Worm (Caenorhabditis elegans): ENCODE results near the gene ZK402.5.

Gene ZK402.5

DNA sequence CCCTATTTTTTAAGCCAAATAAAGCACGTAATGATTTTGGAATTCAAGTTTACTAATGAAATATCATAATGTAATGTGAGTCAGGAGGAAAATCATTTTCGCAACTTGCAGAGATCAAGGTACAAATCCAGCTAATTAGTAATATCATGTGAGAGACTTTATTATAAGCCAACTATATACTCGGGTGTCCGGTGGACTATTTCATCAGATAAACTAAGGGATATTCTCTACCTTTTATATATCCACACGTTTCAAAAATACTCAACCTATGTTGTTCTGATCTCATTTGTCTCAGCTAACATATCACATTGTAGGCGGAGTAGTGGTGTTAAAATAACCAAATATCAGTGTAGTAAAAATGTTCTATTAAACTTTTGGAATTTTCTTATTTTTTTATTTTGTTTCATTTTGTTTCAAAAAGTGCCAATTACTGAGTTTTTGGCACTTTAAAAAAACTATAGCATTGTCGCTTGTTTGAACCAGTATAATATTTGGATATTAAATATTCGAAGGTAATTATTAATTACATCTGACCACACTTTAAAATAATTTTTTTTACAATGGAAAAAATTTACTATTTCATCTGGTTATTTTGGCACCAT, 11.7 kb downstream of the ZK402.5 start (continued):
- no peak for TF ChIP-seq daf-8 (GFP tag; IDR thresholded peaks at IDR 0.05)
- TF ChIP-seq zag-1 (tag; optimal IDR thresholded peaks at IDR 0.05) = peak; percentile 64
- TF ChIP-seq aha-1 (tag) = peak; percentile 44
- no peak for TF ChIP-seq lin-15B (tag; optimal IDR thresholded peaks at IDR 0.05)
- TF ChIP-seq nhr-48 (tag; optimal IDR thresholded peaks at IDR 0.05) = peak; percentile 93
- TF ChIP-seq fkh-10 (GFP tag; optimal IDR thresholded peaks at IDR 0.05) = peak; percentile 77
- no peak for TF ChIP-seq nhr-41 (GFP tag; IDR thresholded peaks at IDR 0.05)
- TF ChIP-seq F37D6.2 (tag; optimal IDR thresholded peaks at IDR 0.05) = peak; percentile 97
- peak; percentile 92 for TF ChIP-seq spr-3 (GFP tag; optimal IDR thresholded peaks at IDR 0.05)
- TF ChIP-seq hlh-30 (tag; optimal IDR thresholded peaks at IDR 0.05; ENCODE audit: insufficient read depth) = peak; percentile 95
- peak; percentile 98 for TF ChIP-seq T26A8.4 (GFP tag; IDR thresholded peaks at IDR 0.05)
- TF ChIP-seq mes-2 (tag; optimal IDR thresholded peaks at IDR 0.05; ENCODE audit: poor library complexity, severe bottlenecking) = peak; percentile 87
- TF ChIP-seq nhr-25 (tag; optimal IDR thresholded peaks at IDR 0.05; ENCODE audit: borderline replicate concordance, insufficient read depth) = peak; percentile 73
- peak; percentile 90 for TF ChIP-seq vab-7 (GFP tag; IDR thresholded peaks at IDR 0.05)
- TF ChIP-seq arid-1 (GFP tag; conservative IDR thresholded peaks at IDR 0.05) = no peak; the same call in 1 of the 2 replicates
- TF ChIP-seq skn-1 (tag; optimal IDR thresholded peaks at IDR 0.05) = no peak
- peak; percentile 89 for TF ChIP-seq nhr-76 (tag; optimal IDR thresholded peaks at IDR 0.05)
- TF ChIP-seq ceh-62 (tag; optimal IDR thresholded peaks at IDR 0.05) = no peak
- TF ChIP-seq sdz-12 (GFP tag; optimal IDR thresholded peaks at IDR 0.05) = no peak
- TF ChIP-seq nhr-42 (GFP tag; IDR thresholded peaks at IDR 0.05) = peak; percentile 96
- peak; percentile 83 for TF ChIP-seq F10B5.3 (tag; optimal IDR thresholded peaks at IDR 0.05)
- TF ChIP-seq zfp-3 (GFP tag; conservative IDR thresholded peaks at IDR 0.05) = peak; percentile 74
- TF ChIP-seq ces-1 (GFP tag; optimal IDR thresholded peaks at IDR 0.05) = peak; percentile 88
- no peak for TF ChIP-seq egl-27 (tag; optimal IDR thresholded peaks at IDR 0.05)
- TF ChIP-seq F26F4.8 (GFP tag; conservative IDR thresholded peaks at IDR 0.05) = no peak
- peak; percentile 99 for TF ChIP-seq nhr-77 (tag; optimal IDR thresholded peaks at IDR 0.05)
- TF ChIP-seq Y5F2A.4 (GFP tag; optimal IDR thresholded peaks at IDR 0.05) = peak; percentile 61
- peak; percentile 67 for TF ChIP-seq lir-3 (tag; optimal IDR thresholded peaks at IDR 0.05)
- TF ChIP-seq mep-1 (tag; optimal IDR thresholded peaks at IDR 0.05) = peak; percentile 99
- no peak for TF ChIP-seq nhr-111 (GFP tag; optimal IDR thresholded peaks at IDR 0.05)
- TF ChIP-seq nhr-6 (tag; optimal IDR thresholded peaks at IDR 0.05) = peak; percentile 98
- TF ChIP-seq D1046.2 (GFP tag; IDR thresholded peaks at IDR 0.05) = no peak
- TF ChIP-seq madf-9 (GFP tag; conservative IDR thresholded peaks at IDR 0.05) = peak; percentile 86
- TF ChIP-seq Y75B8A.6 (GFP tag; IDR thresholded peaks at IDR 0.05) = no peak
- peak; percentile 90 for TF ChIP-seq ctbp-1 (GFP tag; IDR thresholded peaks at IDR 0.05)
- no peak; the same call in 1 of the 2 replicates for TF ChIP-seq mdt-29 (GFP tag; IDR thresholded peaks at IDR 0.05)
- TF ChIP-seq hlh-11 (tag; optimal IDR thresholded peaks at IDR 0.05) = peak; percentile 89
- TF ChIP-seq daf-12 (tag; optimal IDR thresholded peaks at IDR 0.05) = no peak
- no peak for TF ChIP-seq zip-11 (GFP tag; IDR thresholded peaks at IDR 0.05)
- peak; percentile 66 for TF ChIP-seq fos-1 (tag; optimal IDR thresholded peaks at IDR 0.05)
- peak; percentile 92 for TF ChIP-seq nhr-10 (tag; optimal IDR thresholded peaks at IDR 0.05)
- no peak for TF ChIP-seq snpc-1.2 (GFP tag; IDR thresholded peaks at IDR 0.05)
- no peak for TF ChIP-seq tag-97 (GFP tag; IDR thresholded peaks at IDR 0.05)
- TF ChIP-seq ZK337.2 (GFP tag; IDR thresholded peaks at IDR 0.05) = peak; percentile 79; the same call in 1 of the 2 replicates
- TF ChIP-seq ZK546.5 (tag; optimal IDR thresholded peaks at IDR 0.05) = peak in 1 of 2 experiments; percentile 55
- TF ChIP-seq madf-5 (GFP tag; IDR thresholded peaks at IDR 0.05) = no peak
- TF ChIP-seq unc-62 (GFP tag; optimal IDR thresholded peaks at IDR 0.05 in 1 of 2) = peak; percentile 70 to 97
- peak; percentile 36 for TF ChIP-seq unc-62 (tag; optimal IDR thresholded peaks at IDR 0.05)
- peak; percentile 65 for TF ChIP-seq cey-2 (tag; optimal IDR thresholded peaks at IDR 0.05; ENCODE audit: borderline replicate concordance, insufficient read depth)
- TF ChIP-seq R02D3.7 (tag; optimal IDR thresholded peaks at IDR 0.05) = no peak
- TF ChIP-seq ztf-11 (tag; optimal IDR thresholded peaks at IDR 0.05) = no peak
